Worm (Caenorhabditis elegans) whole organism, L3 larva: ENCODE results near the gene Y70C5A.3.

Experiments used
- R02D3.7 ChIP-seq: fragments of 150-350 bp; optimal IDR thresholded peaks from 2 replicates; lab custom pipeline; 2014; ENCODE audit warnings: missing biosample characterization, missing genetic modification characterization
- aly-2 ChIP-seq: fragments of 150-350 bp; optimal IDR thresholded peaks from 2 replicates; lab custom pipeline; 2014; ENCODE audit warnings: missing biosample characterization, missing genetic modification characterization
- ama-1 ChIP-seq: fragments of 150-350 bp; optimal IDR thresholded peaks from 2 replicates; lab custom pipeline; 2018
- ceh-16 ChIP-seq: sonication (generic microtip); optimal IDR thresholded peaks from 2 replicates; lab custom pipeline; 2017; ENCODE audit warnings: missing biosample characterization, missing genetic modification characterization
- ceh-28 ChIP-seq: fragments of 150-350 bp; optimal IDR thresholded peaks from 2 replicates; lab custom pipeline; 2014; ENCODE audit warnings: missing biosample characterization, missing genetic modification reagents, missing genetic modification characterization
- ceh-82 ChIP-seq: fragments of 150-350 bp; optimal IDR thresholded peaks from 2 replicates; lab custom pipeline; 2014; ENCODE audit warnings: missing biosample characterization, missing genetic modification characterization
- ceh-9 ChIP-seq: sonication (generic microtip); optimal IDR thresholded peaks from 2 replicates; lab custom pipeline; 2018; ENCODE audit warnings: missing biosample characterization, missing genetic modification characterization
- daf-12 ChIP-seq: fragments of 150-350 bp; optimal IDR thresholded peaks from 2 replicates; lab custom pipeline; 2014; ENCODE audit warnings: missing biosample characterization, missing genetic modification reagents, missing genetic modification characterization
- egl-27 ChIP-seq: sonication (generic microtip); optimal IDR thresholded peaks from 4 replicates; lab custom pipeline; 2017; ENCODE audit warnings: missing biosample characterization, missing genetic modification reagents, missing genetic modification characterization
- egl-5 ChIP-seq: fragments of 150-350 bp; optimal IDR thresholded peaks from 2 replicates; lab custom pipeline; 2017; ENCODE audit warnings: missing biosample characterization, missing genetic modification reagents, missing genetic modification characterization, inconsistent platforms
- elt-1 ChIP-seq: fragments of 150-350 bp; optimal IDR thresholded peaks from 2 replicates; lab custom pipeline; 2014; ENCODE audit warnings: missing biosample characterization, missing genetic modification characterization
- elt-2 ChIP-seq: sonication (generic microtip); optimal IDR thresholded peaks from 2 replicates; lab custom pipeline; 2016; ENCODE audit warnings: missing genetic modification reagents, mild to moderate bottlenecking, missing genetic modification characterization, missing compliant biosample characterization
- elt-3 ChIP-seq, 3 experiments: fragments of 150-350 bp in 1 of 3; sonication (generic microtip) in 2 of 3; optimal IDR thresholded peaks; 2 replicates in 2 of 3; 4 replicates in 1 of 3; lab custom pipeline; 2014 to 2017; ENCODE audit warnings: missing biosample characterization in 3 of 3, missing genetic modification characterization in 3 of 3
- eor-1 ChIP-seq, 2 experiments: fragments of 150-350 bp; optimal IDR thresholded peaks; 2 replicates each; lab custom pipeline; 2014 to 2018; ENCODE audit warnings: missing biosample characterization in 2 of 2, missing genetic modification characterization in 2 of 2
- fkh-2 ChIP-seq: fragments of 150-350 bp; optimal IDR thresholded peaks from 2 replicates; lab custom pipeline; 2014; ENCODE audit warnings: missing biosample characterization, missing genetic modification reagents, missing genetic modification characterization
- fos-1 ChIP-seq: fragments of 150-350 bp; optimal IDR thresholded peaks from 2 replicates; lab custom pipeline; 2014; ENCODE audit warnings: missing biosample characterization, missing genetic modification characterization
- hmg-11 ChIP-seq: sonication (generic microtip); optimal IDR thresholded peaks from 2 replicates; lab custom pipeline; 2016; ENCODE audit warnings: missing genetic modification characterization, missing compliant biosample characterization
- jun-1 ChIP-seq: fragments of 150-350 bp; optimal IDR thresholded peaks from 2 replicates; lab custom pipeline; 2014; ENCODE audit warnings: missing biosample characterization, missing genetic modification reagents, missing genetic modification characterization
- lin-15B ChIP-seq: fragments of 150-350 bp; optimal IDR thresholded peaks from 2 replicates; lab custom pipeline; 2014; ENCODE audit warnings: missing biosample characterization, missing genetic modification characterization
- lsy-12 ChIP-seq: sonication (generic microtip); optimal IDR thresholded peaks from 2 replicates; lab custom pipeline; 2016; ENCODE audit warnings: mild to moderate bottlenecking, missing genetic modification characterization, missing compliant biosample characterization
- mdl-1 ChIP-seq: fragments of 150-350 bp; optimal IDR thresholded peaks from 2 replicates; lab custom pipeline; 2014; ENCODE audit warnings: missing biosample characterization, missing genetic modification characterization
- mml-1 ChIP-seq: fragments of 150-350 bp; sonication (generic microtip); optimal IDR thresholded peaks from 3 replicates; lab custom pipeline; 2014; ENCODE audit warnings: missing biosample characterization, missing genetic modification characterization
- nfya-1 ChIP-seq: sonication (generic microtip); optimal IDR thresholded peaks from 2 replicates; lab custom pipeline; 2017; ENCODE audit warnings: missing genetic modification characterization, mild to moderate bottlenecking, missing compliant biosample characterization, antibody characterized with exemption, moderate library complexity; ENCODE audit not compliant: insufficient read depth
- nhr-11 ChIP-seq: fragments of 150-350 bp; optimal IDR thresholded peaks from 2 replicates; lab custom pipeline; 2014; ENCODE audit warnings: missing biosample characterization, missing genetic modification characterization
- nhr-12 ChIP-seq: fragments of 150-350 bp; optimal IDR thresholded peaks from 2 replicates; lab custom pipeline; 2014; ENCODE audit warnings: missing biosample characterization, missing genetic modification characterization
- nhr-23 ChIP-seq: fragments of 150-350 bp; optimal IDR thresholded peaks from 2 replicates; lab custom pipeline; 2014; ENCODE audit warnings: missing biosample characterization, missing genetic modification reagents, missing genetic modification characterization
- nhr-237 ChIP-seq: fragments of 150-350 bp; optimal IDR thresholded peaks from 2 replicates; lab custom pipeline; 2014; ENCODE audit warnings: missing biosample characterization, missing genetic modification characterization
- nhr-25 ChIP-seq: sonication (generic microtip); optimal IDR thresholded peaks from 2 replicates; lab custom pipeline; 2017; ENCODE audit warnings: missing biosample characterization, missing genetic modification characterization
- nhr-28 ChIP-seq: fragments of 150-350 bp; optimal IDR thresholded peaks from 2 replicates; lab custom pipeline; 2014; ENCODE audit warnings: missing biosample characterization, missing genetic modification characterization
- nhr-67 ChIP-seq: fragments of 150-350 bp; optimal IDR thresholded peaks from 2 replicates; lab custom pipeline; 2014; ENCODE audit warnings: missing biosample characterization, missing genetic modification characterization
- nhr-76 ChIP-seq: fragments of 150-350 bp; sonication (generic microtip); optimal IDR thresholded peaks from 5 replicates; lab custom pipeline; 2014; ENCODE audit warnings: missing biosample characterization, missing genetic modification characterization
- nhr-77 ChIP-seq: fragments of 150-350 bp; optimal IDR thresholded peaks from 2 replicates; lab custom pipeline; 2014; ENCODE audit warnings: missing biosample characterization, missing genetic modification characterization
- pha-4 ChIP-seq: fragments of 150-350 bp; optimal IDR thresholded peaks from 2 replicates; lab custom pipeline; 2014; ENCODE audit warnings: missing biosample characterization, missing genetic modification reagents, missing genetic modification characterization
- pqm-1 ChIP-seq: fragments of 150-350 bp; optimal IDR thresholded peaks from 2 replicates; lab custom pipeline; 2017; ENCODE audit warnings: missing biosample characterization, missing genetic modification characterization, inconsistent platforms
- sea-2 ChIP-seq: fragments of 150-350 bp; sonication (generic microtip); optimal IDR thresholded peaks from 4 replicates; lab custom pipeline; 2014; ENCODE audit warnings: missing biosample characterization, missing genetic modification reagents, missing genetic modification characterization
- skn-1 ChIP-seq: fragments of 150-350 bp; optimal IDR thresholded peaks from 2 replicates; lab custom pipeline; 2014; ENCODE audit warnings: missing biosample characterization, missing genetic modification characterization
- tbx-2 ChIP-seq: sonication (generic microtip); optimal IDR thresholded peaks from 2 replicates; lab custom pipeline; 2016; ENCODE audit warnings: mild to moderate bottlenecking, missing genetic modification characterization, missing compliant biosample characterization
- unc-39 ChIP-seq: sonication (generic microtip); optimal IDR thresholded peaks from 4 replicates; lab custom pipeline; 2017; ENCODE audit warnings: missing biosample characterization, missing genetic modification characterization
- unc-62 ChIP-seq: fragments of 150-350 bp; sonication (generic microtip); optimal IDR thresholded peaks from 4 replicates; lab custom pipeline; 2014; ENCODE audit warnings: missing biosample characterization, missing genetic modification reagents, missing genetic modification characterization
- zag-1 ChIP-seq: fragments of 150-350 bp; optimal IDR thresholded peaks from 2 replicates; lab custom pipeline; 2014; ENCODE audit warnings: missing biosample characterization, missing genetic modification characterization
- ztf-11 ChIP-seq: fragments of 150-350 bp; optimal IDR thresholded peaks from 2 replicates; lab custom pipeline; 2014; ENCODE audit warnings: missing biosample characterization, missing genetic modification characterization

Y70C5A.3 gene

DNA sequence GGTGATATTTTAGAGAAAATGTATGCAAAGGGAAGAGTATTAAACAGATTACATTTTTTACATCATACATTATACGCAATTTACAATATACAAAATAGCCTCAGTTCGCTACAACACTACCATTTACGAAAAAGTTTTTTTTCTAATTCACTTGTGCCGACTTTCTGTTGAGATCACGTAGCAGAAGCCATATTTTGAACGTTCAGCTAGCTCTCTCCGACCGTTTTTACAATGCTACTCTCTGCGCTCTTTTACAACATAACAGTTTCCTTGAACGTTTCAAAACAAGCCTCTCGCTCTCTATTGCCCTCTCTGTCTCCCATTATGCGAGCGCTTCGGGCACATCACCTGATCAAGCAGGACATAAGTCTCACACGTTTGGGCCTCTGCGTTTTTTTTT is 17.6 kb downstream of the Y70C5A.3 start, which contains the start of gene T03E6.8:
T03E6.8 (minus strand) TSS at position 101 of the 400 bp plus-strand sequence.
- no peak for TF ChIP-seq nfya-1 (tag; lab: Kevin White, UChicago)
- TF ChIP-seq daf-12 (tag; lab: Kevin White, UChicago) = no peak
- TF ChIP-seq egl-5 (tag; lab: Kevin White, UChicago) = no peak
- TF ChIP-seq unc-39 (tag; lab: Kevin White, UChicago) = no peak
- TF ChIP-seq nhr-11 (tag; lab: Kevin White, UChicago) = no peak
- no peak for TF ChIP-seq fos-1 (tag; lab: Kevin White, UChicago)
- TF ChIP-seq eor-1 (tag; optimal IDR thresholded peaks at IDR 0.05; lab: Kevin White, UChicago) = no peak

DNA sequence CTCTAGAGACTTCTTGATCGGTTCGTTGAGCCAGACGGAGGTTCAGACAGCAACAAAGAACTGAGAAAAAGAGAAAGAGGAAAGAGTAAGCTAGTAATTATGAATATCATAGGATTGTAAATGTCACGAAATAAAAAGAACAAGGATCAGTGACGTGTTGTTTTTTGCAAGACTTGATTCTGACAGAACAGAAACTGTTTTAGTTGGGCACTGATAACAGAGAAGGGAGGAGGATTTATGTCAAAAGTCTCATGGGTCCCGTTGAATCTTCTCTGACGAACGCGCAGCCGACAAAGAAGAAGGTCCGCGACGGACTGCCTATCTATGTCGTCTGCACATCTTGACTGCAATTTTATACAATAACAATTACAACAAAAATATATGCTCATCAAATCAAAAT is 20.1 kb downstream of the Y70C5A.3 start, which contains the start of gene T03E6.9:
T03E6.9 (minus strand) TSS at position 101 of the 400 bp plus-strand sequence.
- TF ChIP-seq R02D3.7 (tag; lab: Kevin White, UChicago) (no peak), ztf-11 (tag; lab: Kevin White, UChicago) (no peak), nhr-237 (tag; lab: Kevin White, UChicago) (no peak), sea-2 (GFP tag; lab: Kevin White, UChicago) (no peak), nhr-28 (tag; lab: Kevin White, UChicago) (no peak), unc-62 (GFP tag; lab: Kevin White, UChicago) (no peak), unc-39 (tag; lab: Kevin White, UChicago) (no peak), ceh-82 (no peak)

DNA sequence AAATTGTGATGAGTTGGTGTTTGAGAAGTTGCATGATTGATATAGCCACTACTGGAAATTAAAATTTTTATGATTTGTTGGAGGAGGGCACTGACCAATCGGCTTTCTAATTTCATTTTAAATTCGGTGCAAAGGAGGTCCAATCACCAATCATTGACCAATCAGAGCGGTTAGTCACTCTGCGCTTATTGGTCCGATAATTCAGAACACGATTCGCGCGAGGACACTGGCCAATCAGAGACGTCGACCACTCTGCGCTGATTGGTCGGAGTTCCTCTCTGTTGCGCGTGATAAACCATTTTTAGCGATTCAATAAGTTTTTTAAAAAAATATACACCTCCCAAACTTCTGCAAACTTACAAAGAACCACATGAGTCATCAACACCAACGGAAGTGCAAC is 20.9 kb downstream of the Y70C5A.3 start:
- TF ChIP-seq nfya-1 (tag; lab: Kevin White, UChicago) (peak; percentile 62), zag-1 (no peak), R02D3.7 (tag; lab: Kevin White, UChicago) (no peak), nhr-76 (tag; lab: Kevin White, UChicago) (no peak), hmg-11 (tag; lab: Kevin White, UChicago) (no peak), skn-1 (tag; lab: Kevin White, UChicago) (no peak), jun-1 (no peak)
- TF ChIP-seq, all 47 proteins: peak for 1

DNA sequence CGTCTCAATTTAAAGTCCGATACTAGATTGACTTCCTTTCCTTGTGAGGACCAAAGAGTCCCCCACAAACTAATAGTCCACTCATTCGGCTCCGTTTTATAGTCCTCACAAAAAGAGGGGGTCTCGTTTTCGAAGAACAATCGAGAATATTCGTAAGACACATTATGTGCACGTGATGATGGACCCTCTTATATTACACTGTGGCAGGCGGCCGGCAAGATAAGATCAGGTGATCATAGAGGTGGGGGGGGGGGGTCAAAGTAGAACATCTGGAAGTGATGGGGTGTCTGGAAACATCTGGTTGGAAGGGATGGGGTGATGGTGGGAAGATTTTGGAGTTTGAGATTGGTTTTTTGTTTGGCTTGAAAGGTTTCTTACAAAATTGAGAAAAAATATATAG is 22.3 kb downstream of the Y70C5A.3 start:
- TF ChIP-seq nhr-77 (tag; lab: Kevin White, UChicago) = no peak
- TF ChIP-seq unc-62 (GFP tag; lab: Kevin White, UChicago) = no peak
- no peak for TF ChIP-seq mdl-1
- no peak for TF ChIP-seq R02D3.7 (tag; lab: Kevin White, UChicago)
- no peak for TF ChIP-seq egl-5 (tag; lab: Kevin White, UChicago)
- no peak for TF ChIP-seq pqm-1 (tag; lab: Kevin White, UChicago)
- TF ChIP-seq lin-15B (tag; lab: Kevin White, UChicago) = no peak
- TF ChIP-seq ceh-16 (tag; lab: Kevin White, UChicago) = no peak
- no peak for TF ChIP-seq eor-1 (tag; optimal IDR thresholded peaks at IDR 0.05; lab: Kevin White, UChicago)
- TF ChIP-seq ama-1 (lab: Kevin White, UChicago) = no peak
- TF ChIP-seq mml-1 = no peak
- TF ChIP-seq lsy-12 (tag; lab: Kevin White, UChicago) = no peak
- TF ChIP-seq elt-1 = no peak
- TF ChIP-seq aly-2 = no peak
- no peak for TF ChIP-seq skn-1 (tag; lab: Kevin White, UChicago)

DNA sequence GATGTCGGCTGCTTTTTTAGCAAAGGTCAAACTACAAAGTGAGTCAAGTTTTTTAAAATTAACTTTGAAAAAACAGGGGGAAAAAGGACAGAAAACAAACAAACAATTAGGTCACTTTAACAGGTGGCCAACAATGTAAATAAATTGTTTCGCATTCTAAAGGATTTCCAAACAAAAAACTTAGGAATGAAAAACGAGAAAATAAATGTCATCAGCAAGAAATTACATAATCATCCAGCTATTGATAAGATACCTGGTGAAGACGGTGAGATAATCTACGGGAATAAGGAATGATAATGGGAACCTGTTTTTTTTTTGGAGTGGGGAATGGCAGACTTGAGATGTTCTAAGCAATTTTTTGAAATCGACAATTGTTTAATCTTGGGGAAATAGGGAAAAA is 24.6 kb downstream of the Y70C5A.3 start:
- TF ChIP-seq elt-3 (tag; optimal IDR thresholded peaks at IDR 0.05; lab: Kevin White, UChicago) = peak in 1 of 3 experiments; percentile 9
- TF ChIP-seq skn-1 (tag; lab: Kevin White, UChicago) = no peak

ce11 chrV:16595140-16595791 is 25.5 kb downstream of the Y70C5A.3 start, which contains the start of gene cpl-1:
TSS of gene cpl-1 (minus strand) at chrV:16595346.
- TF ChIP-seq ama-1 (lab: Kevin White, UChicago) (peak; percentile 82), nhr-28 (tag; lab: Kevin White, UChicago) (no peak), nhr-237 (tag; lab: Kevin White, UChicago) (no peak), unc-62 (GFP tag; lab: Kevin White, UChicago) (no peak), fkh-2 (no peak), nhr-12 (tag; lab: Kevin White, UChicago) (no peak), pha-4 (no peak), nhr-23 (tag; lab: Kevin White, UChicago) (no peak), egl-27 (tag; lab: Kevin White, UChicago) (no peak), nhr-25 (tag; lab: Kevin White, UChicago) (no peak), unc-39 (tag; lab: Kevin White, UChicago) (no peak), ceh-16 (tag; lab: Kevin White, UChicago) (no peak), nhr-67 (no peak), pqm-1 (tag; lab: Kevin White, UChicago) (peak; percentile 77), sea-2 (GFP tag; lab: Kevin White, UChicago) (no peak), tbx-2 (tag; lab: Kevin White, UChicago) (no peak), nhr-11 (tag; lab: Kevin White, UChicago) (no peak), ceh-28 (tag; lab: Kevin White, UChicago) (no peak), lsy-12 (tag; lab: Kevin White, UChicago) (no peak), elt-2 (tag; lab: Kevin White, UChicago) (peak; percentile 95), lin-15B (tag; lab: Kevin White, UChicago) (no peak), ceh-9 (tag; lab: Kevin White, UChicago) (no peak), ztf-11 (tag; lab: Kevin White, UChicago) (no peak)
